Worm (Caenorhabditis elegans) whole organism, L3 larva: ENCODE data around the gene hecw-1.

ENCODE experiments used
- egl-27 ChIP-seq: sonication (generic microtip); optimal IDR thresholded peaks from 4 replicates; lab custom pipeline; 2017; ENCODE audit warnings: missing biosample characterization, missing genetic modification reagents, missing genetic modification characterization
- jun-1 ChIP-seq: fragments of 150-350 bp; optimal IDR thresholded peaks from 2 replicates; lab custom pipeline; 2014; ENCODE audit warnings: missing biosample characterization, missing genetic modification reagents, missing genetic modification characterization
- nhr-12 ChIP-seq: fragments of 150-350 bp; optimal IDR thresholded peaks from 2 replicates; lab custom pipeline; 2014; ENCODE audit warnings: missing biosample characterization, missing genetic modification characterization
- sea-2 ChIP-seq: fragments of 150-350 bp; sonication (generic microtip); optimal IDR thresholded peaks from 4 replicates; lab custom pipeline; 2014; ENCODE audit warnings: missing biosample characterization, missing genetic modification reagents, missing genetic modification characterization
- tbx-2 ChIP-seq: sonication (generic microtip); optimal IDR thresholded peaks from 2 replicates; lab custom pipeline; 2016; ENCODE audit warnings: mild to moderate bottlenecking, missing genetic modification characterization, missing compliant biosample characterization
- ztf-11 ChIP-seq: fragments of 150-350 bp; optimal IDR thresholded peaks from 2 replicates; lab custom pipeline; 2014; ENCODE audit warnings: missing biosample characterization, missing genetic modification characterization

DNA sequence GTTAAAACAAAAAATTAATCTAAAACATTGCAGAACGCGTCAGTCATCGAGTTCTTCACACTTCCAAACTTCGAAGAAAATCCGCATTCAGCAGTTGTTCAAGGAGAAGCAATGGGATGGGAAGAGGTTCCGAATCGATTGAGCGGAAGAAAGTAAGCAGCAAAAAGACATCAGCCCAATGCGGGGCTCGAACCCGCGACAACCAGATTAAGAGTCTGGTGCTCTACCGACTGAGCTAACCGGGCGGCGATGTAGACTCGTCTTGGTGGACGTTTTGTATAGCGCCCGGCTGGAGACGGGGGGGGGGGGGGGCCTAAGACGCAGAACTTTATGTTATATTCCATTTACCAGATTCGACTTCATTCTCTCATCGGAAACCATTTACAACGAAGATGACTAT lies 37.0 kb upstream of the hecw-1 start:
- TF ChIP-seq egl-27 (no peak), nhr-12 (tag; lab: Kevin White, UChicago) (no peak), ztf-11 (tag; lab: Kevin White, UChicago) (no peak), tbx-2 (tag; lab: Kevin White, UChicago) (no peak), sea-2 (GFP tag; lab: Kevin White, UChicago) (no peak), jun-1 (no peak)
